Worm (Caenorhabditis elegans) whole organism, young adult: Measurements from ENCODE around the gene ZK688.1.

Experiments used
- F37B4.10 ChIP-seq: fragments of 200-800 bp; sonication (Bioruptor generic); IDR thresholded peaks from 2 replicates; pipeline ENCODE4 v1.3.6; 2022; ENCODE audit warnings: missing genetic modification characterization, missing compliant biosample characterization
- F55B11.4 ChIP-seq: sonication (generic microtip); optimal IDR thresholded peaks from 2 replicates; lab custom pipeline; 2016; ENCODE audit warnings: missing compliant biosample characterization, missing genetic modification characterization, borderline replicate concordance; ENCODE audit not compliant: insufficient read depth
- Y53F4B.3 ChIP-seq: fragments of 200-800 bp; sonication (Bioruptor generic); IDR thresholded peaks from 2 replicates; pipeline ENCODE4 v1.3.6; 2022; ENCODE audit warnings: missing genetic modification reagents, missing genetic modification characterization, missing compliant biosample characterization
- ama-1 ChIP-seq, 3 experiments: fragments of 150-350 bp in 1 of 3; sonication (generic microtip) in 2 of 3; optimal IDR thresholded peaks; 2 replicates each; lab custom pipeline; 2014 to 2018; ENCODE audit warnings: missing biosample characterization in 2 of 3, missing genetic modification characterization in 2 of 3, missing genetic modification reagents in 2 of 3
- attf-6 ChIP-seq: fragments of 200-800 bp; sonication (Bioruptor generic); IDR thresholded peaks from 2 replicates; pipeline ENCODE4 v1.3.6; 2022; ENCODE audit warnings: missing genetic modification reagents, missing genetic modification characterization, missing compliant biosample characterization
- nfyb-1 ChIP-seq: fragments of 200-800 bp; sonication (Bioruptor generic); IDR thresholded peaks from 2 replicates; pipeline ENCODE4 v1.3.6; 2022; ENCODE audit warnings: missing genetic modification reagents, missing genetic modification characterization, missing compliant biosample characterization

DNA sequence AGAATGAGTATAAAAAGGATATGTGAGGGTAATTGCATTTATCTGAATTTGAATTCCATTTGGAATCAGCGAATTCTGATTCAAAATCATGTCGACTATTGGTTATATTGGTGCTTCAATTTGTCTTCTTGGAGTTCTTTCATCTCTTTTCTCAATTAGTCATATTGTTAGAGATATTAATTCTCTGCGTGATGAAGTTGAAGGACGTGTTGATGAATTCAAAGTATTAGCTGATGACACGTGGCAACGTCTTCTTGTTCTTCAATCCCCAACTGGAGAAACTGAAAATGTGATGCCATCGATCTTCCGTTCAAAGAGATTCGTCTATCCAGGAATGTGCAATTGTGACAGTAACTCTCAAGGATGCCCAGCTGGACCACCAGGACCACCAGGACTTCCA is 39.4 kb downstream of the ZK688.1 start, which contains the start of gene col-90:
- TF ChIP-seq F55B11.4 (no peak), ama-1 (optimal IDR thresholded peaks at IDR 0.05; lab: Kevin White, UChicago) (no peak), ama-1 (GFP tag; optimal IDR thresholded peaks at IDR 0.05; lab: Kevin White, UChicago) (no peak), Y53F4B.3 (GFP tag; lab: Robert Waterston, UW) (no peak), nfyb-1 (no peak), F37B4.10 (no peak), attf-6 (no peak)
